Worm (Caenorhabditis elegans): ENCODE results near the gene nhr-110.

DNA sequence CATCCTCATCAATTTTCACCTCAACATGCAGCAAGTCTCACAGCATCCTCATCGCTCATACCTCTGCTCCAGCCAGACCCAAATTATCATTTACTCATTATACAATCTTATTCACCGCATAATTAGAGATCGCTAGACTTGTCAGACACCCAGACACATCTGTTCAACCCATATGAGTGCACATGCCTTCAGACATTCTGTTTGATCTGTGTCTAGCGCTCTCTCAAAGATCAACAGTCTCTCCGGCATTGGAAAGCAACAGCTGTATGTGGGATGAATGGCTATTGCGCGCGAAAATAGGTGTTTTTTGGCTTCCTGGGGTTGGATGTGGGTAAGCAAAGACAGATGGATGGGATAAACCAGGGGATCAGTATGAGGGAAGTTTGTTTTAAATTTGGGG lies 51.7 kb downstream of the nhr-110 start:
- TF ChIP-seq eyg-1 (tag; optimal IDR thresholded peaks at IDR 0.05) (no peak), pax-1 (tag; optimal IDR thresholded peaks at IDR 0.05) (no peak)
